Fruit fly (Drosophila melanogaster): ENCODE data around the gene png.

png gene

DNA sequence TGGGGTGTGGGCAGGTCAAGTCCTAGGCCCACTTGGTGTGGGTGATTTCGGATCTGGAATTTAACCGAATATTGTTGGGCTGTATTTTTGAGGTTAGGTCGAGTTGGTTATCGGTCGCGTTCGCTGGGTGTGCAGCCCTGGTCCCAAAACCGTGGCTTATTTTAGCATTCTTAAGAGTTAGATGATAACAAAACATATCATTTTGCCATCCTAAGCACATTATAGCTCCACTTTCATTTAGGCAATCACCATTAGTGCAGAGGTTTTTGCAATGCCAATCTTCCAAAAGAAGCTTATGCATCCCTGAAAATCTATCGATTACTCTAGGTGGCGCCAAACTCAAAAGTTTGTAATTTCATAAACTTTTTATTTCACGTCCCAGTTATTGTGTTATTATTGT, 8.1 kb downstream of the png start, which contains the start of gene MTPAP (continued):
- TF ChIP-seq Gsc (GFP tag; IDR thresholded peaks at IDR 0.05): no peak
- peak; percentile 50 for TF ChIP-seq Hsf (GFP tag; optimal IDR thresholded peaks at IDR 0.05)
- TF ChIP-seq CG2875 (GFP tag; optimal IDR thresholded peaks at IDR 0.05): no peak
- peak in 1 of 2 experiments; percentile 6 for TF ChIP-seq tll (GFP tag; optimal IDR thresholded peaks at IDR 0.05)
- TF ChIP-seq lilli (GFP tag; optimal IDR thresholded peaks at IDR 0.05): peak; percentile 44
- 0 out of 3 replicates have a peak, but pooled peaks have one; percentile 29 for TF ChIP-seq CG6791 (GFP tag; IDR thresholded peaks at IDR 0.05; ENCODE audit: partially characterized antibody)
- TF ChIP-seq vnd (GFP tag; IDR thresholded peaks at IDR 0.05; ENCODE audit: partially characterized antibody): peak; percentile 64; the same call in 2 of the 3 replicates
- peak in 1 of 3 experiments; percentile 4 for TF ChIP-seq lola (GFP tag; optimal IDR thresholded peaks at IDR 0.05)
- peak; percentile 28 for TF ChIP-seq CG12659 (GFP tag; optimal IDR thresholded peaks at IDR 0.05)
- no peak for TF ChIP-seq CG3995 (GFP tag; optimal IDR thresholded peaks at IDR 0.05)
- no peak for TF ChIP-seq gcm (GFP tag; optimal IDR thresholded peaks at IDR 0.05)
- TF ChIP-seq p53 (GFP tag; optimal IDR thresholded peaks at IDR 0.05): peak; percentile 3
- TF ChIP-seq Sox100B (GFP tag; optimal IDR thresholded peaks at IDR 0.05): no peak
- peak; percentile 14 for TF ChIP-seq Antp (GFP tag; optimal IDR thresholded peaks at IDR 0.05)
- peak; percentile 53 for TF ChIP-seq inv (GFP tag; IDR thresholded peaks at IDR 0.05; ENCODE audit: partially characterized antibody)
- TF ChIP-seq MTF-1 (GFP tag; optimal IDR thresholded peaks at IDR 0.05; ENCODE audit: borderline replicate concordance): no peak
- TF ChIP-seq CG10979 (tag; optimal IDR thresholded peaks at IDR 0.05): peak; percentile 16
- TF ChIP-seq sna (GFP tag; IDR thresholded peaks at IDR 0.05; ENCODE audit: partially characterized antibody): peak; percentile 61; the same call in 1 of the 2 replicates
- peak; percentile 68 for TF ChIP-seq BEAF-32 (GFP tag; optimal IDR thresholded peaks at IDR 0.05)
- peak; percentile 7 for TF ChIP-seq CG9797 (GFP tag; optimal IDR thresholded peaks at IDR 0.05)
- peak; percentile 30 for TF ChIP-seq CG17829 (tag; optimal IDR thresholded peaks at IDR 0.05)
- peak; percentile 86 for TF ChIP-seq bbx (GFP tag; IDR thresholded peaks at IDR 0.05; ENCODE audit: partially characterized antibody)
- TF ChIP-seq CG13624 (GFP tag; optimal IDR thresholded peaks at IDR 0.05): no peak
- TF ChIP-seq trem (tag; optimal IDR thresholded peaks at IDR 0.05): peak; percentile 64
- TF ChIP-seq CG10267 (tag; optimal IDR thresholded peaks at IDR 0.05): peak; percentile 27

DNA sequence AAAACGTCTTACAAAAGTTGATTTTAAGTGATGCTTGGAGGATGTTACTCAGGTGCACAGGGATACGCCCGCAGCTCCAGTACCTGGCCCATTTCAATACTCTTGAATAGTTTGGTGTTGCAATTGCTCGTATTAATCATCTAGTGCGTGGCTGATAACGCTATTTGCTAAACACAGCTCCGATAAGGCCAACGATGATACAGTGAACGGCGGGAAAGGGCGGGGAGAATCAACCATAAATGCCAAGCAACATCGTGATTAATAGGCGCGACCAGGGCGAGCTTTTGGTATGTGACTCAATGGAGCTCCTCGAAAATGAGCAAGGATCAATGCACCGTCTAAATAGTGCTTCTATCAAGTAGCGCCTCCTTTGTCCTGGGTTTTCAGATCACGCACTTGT, 10.6 kb downstream of the png start:
- TF ChIP-seq Opbp (GFP tag; IDR thresholded peaks at IDR 0.05; ENCODE audit: partially characterized antibody) (no peak), CG11093 (GFP tag; IDR thresholded peaks at IDR 0.05) (no peak), sd (tag; optimal IDR thresholded peaks at IDR 0.05) (peak; percentile 51), sqz (GFP tag; optimal IDR thresholded peaks at IDR 0.05) (no peak), Dp (GFP tag; optimal IDR thresholded peaks at IDR 0.05) (no peak), Dip2 (GFP tag; IDR thresholded peaks at IDR 0.05) (no peak), corto (GFP tag; optimal IDR thresholded peaks at IDR 0.05) (no peak), fd64A (GFP tag; optimal IDR thresholded peaks at IDR 0.05) (no peak), CG11456 (GFP tag; IDR thresholded peaks at IDR 0.05) (no peak), CG4820 (GFP tag; optimal IDR thresholded peaks at IDR 0.05) (no peak), GATAe (GFP tag; conservative IDR thresholded peaks at IDR 0.05) (peak; percentile 64), sens-2 (GFP tag; IDR thresholded peaks at IDR 0.05) (no peak), pros (GFP tag; optimal IDR thresholded peaks at IDR 0.05) (no peak), ranshi (GFP tag; IDR thresholded peaks at IDR 0.05) (no peak), CG4404 (GFP tag; IDR thresholded peaks at IDR 0.05) (no peak), CG17802 (tag; optimal IDR thresholded peaks at IDR 0.05) (no peak), nerfin-1 (tag; optimal IDR thresholded peaks at IDR 0.05) (no peak), tgo (GFP tag; IDR thresholded peaks at IDR 0.05) (no peak), CG8089 (GFP tag; optimal IDR thresholded peaks at IDR 0.05) (no peak), CG10462 (GFP tag; optimal IDR thresholded peaks at IDR 0.05) (no peak), tna (GFP tag; IDR thresholded peaks at IDR 0.05; ENCODE audit: partially characterized antibody) (no peak), Ssrp (tag; optimal IDR thresholded peaks at IDR 0.05) (no peak), Dbx (GFP tag; IDR thresholded peaks at IDR 0.05) (no peak), exex (tag; optimal IDR thresholded peaks at IDR 0.05) (peak; percentile 1), mirr (GFP tag; optimal IDR thresholded peaks at IDR 0.05) (peak; percentile 4)
